Worm (Caenorhabditis elegans) whole organism, L2 larva: ENCODE measurements around the gene cyp-13A11.

Source experiments
- C34F6.9 ChIP-seq: fragments of 150-350 bp; optimal IDR thresholded peaks from 2 replicates; lab custom pipeline; 2014; ENCODE audit warnings: missing biosample characterization, missing genetic modification characterization
- F13H6.1 ChIP-seq: sonication (generic microtip); optimal IDR thresholded peaks from 2 replicates; lab custom pipeline; 2016; ENCODE audit warnings: missing genetic modification characterization, missing compliant biosample characterization
- Y55F3AM.14 ChIP-seq: fragments of 200-800 bp; sonication (Bioruptor generic); optimal IDR thresholded peaks from 2 replicates; lab custom pipeline; 2018; ENCODE audit warnings: mild to moderate bottlenecking, missing genetic modification characterization, missing compliant biosample characterization
- ZK546.5 ChIP-seq: sonication (generic microtip); optimal IDR thresholded peaks from 2 replicates; lab custom pipeline; 2017; ENCODE audit warnings: missing biosample characterization, missing genetic modification characterization
- alr-1 ChIP-seq: fragments of 150-350 bp; optimal IDR thresholded peaks from 2 replicates; lab custom pipeline; 2014; ENCODE audit warnings: missing biosample characterization, missing genetic modification characterization
- aly-2 ChIP-seq: fragments of 150-350 bp; optimal IDR thresholded peaks from 2 replicates; lab custom pipeline; 2014; ENCODE audit warnings: missing biosample characterization, missing genetic modification characterization
- ama-1 ChIP-seq: fragments of 150-350 bp; optimal IDR thresholded peaks from 2 replicates; lab custom pipeline; 2018; ENCODE audit warnings: inconsistent platforms
- blmp-1 ChIP-seq: sonication (generic microtip); optimal IDR thresholded peaks from 2 replicates; lab custom pipeline; 2017; ENCODE audit warnings: missing genetic modification characterization, mild to moderate bottlenecking, missing compliant biosample characterization, antibody characterized with exemption, moderate library complexity; ENCODE audit not compliant: insufficient read depth
- ceh-16 ChIP-seq: fragments of 150-350 bp; optimal IDR thresholded peaks from 2 replicates; lab custom pipeline; 2014; ENCODE audit warnings: missing biosample characterization, missing genetic modification characterization
- ceh-82 ChIP-seq: fragments of 150-350 bp; optimal IDR thresholded peaks from 2 replicates; lab custom pipeline; 2014; ENCODE audit warnings: missing biosample characterization, missing genetic modification characterization
- crh-2 ChIP-seq: sonication (generic microtip); optimal IDR thresholded peaks from 2 replicates; lab custom pipeline; 2017; ENCODE audit warnings: missing biosample characterization, missing genetic modification characterization
- egl-27 ChIP-seq: sonication (generic microtip); optimal IDR thresholded peaks from 3 replicates; lab custom pipeline; 2017; ENCODE audit warnings: missing biosample characterization, missing genetic modification reagents, missing genetic modification characterization
- lin-11 ChIP-seq: fragments of 150-350 bp; sonication (generic microtip); optimal IDR thresholded peaks from 2 replicates; lab custom pipeline; 2014; ENCODE audit warnings: missing biosample characterization, missing genetic modification characterization, inconsistent platforms, mixed read lengths
- lin-13 ChIP-seq: fragments of 150-350 bp; optimal IDR thresholded peaks from 2 replicates; lab custom pipeline; 2014; ENCODE audit warnings: missing biosample characterization, missing genetic modification reagents, missing genetic modification characterization
- lsy-2 ChIP-seq, 2 experiments: fragments of 150-350 bp in 1 of 2; sonication (generic microtip) in 1 of 2; optimal IDR thresholded peaks; 2 replicates each; lab custom pipeline; 2014 to 2017; ENCODE audit warnings: missing biosample characterization in 2 of 2, missing genetic modification characterization in 2 of 2
- mab-5 ChIP-seq: fragments of 150-350 bp; optimal IDR thresholded peaks from 2 replicates; lab custom pipeline; 2014; ENCODE audit warnings: missing biosample characterization, missing genetic modification characterization
- mdl-1 ChIP-seq, 2 experiments: fragments of 150-350 bp in 1 of 2; sonication (generic microtip) in 1 of 2; optimal IDR thresholded peaks; 2 replicates each; lab custom pipeline; 2017; ENCODE audit warnings: missing biosample characterization in 2 of 2, missing genetic modification characterization in 2 of 2
- nhr-10 ChIP-seq: sonication (generic microtip); optimal IDR thresholded peaks from 2 replicates; lab custom pipeline; 2017; ENCODE audit warnings: missing biosample characterization, missing genetic modification characterization
- nhr-12 ChIP-seq: fragments of 150-350 bp; optimal IDR thresholded peaks from 2 replicates; lab custom pipeline; 2014; ENCODE audit warnings: missing biosample characterization, missing genetic modification characterization
- nhr-129 ChIP-seq: fragments of 150-350 bp; optimal IDR thresholded peaks from 2 replicates; lab custom pipeline; 2014; ENCODE audit warnings: missing biosample characterization, missing genetic modification characterization
- nhr-21 ChIP-seq: fragments of 150-350 bp; optimal IDR thresholded peaks from 2 replicates; lab custom pipeline; 2014; ENCODE audit warnings: missing biosample characterization, missing genetic modification characterization
- nhr-23 ChIP-seq: fragments of 150-350 bp; optimal IDR thresholded peaks from 2 replicates; lab custom pipeline; 2014; ENCODE audit warnings: missing biosample characterization, missing genetic modification reagents, missing genetic modification characterization
- nhr-237 ChIP-seq: fragments of 150-350 bp; optimal IDR thresholded peaks from 2 replicates; lab custom pipeline; 2014; ENCODE audit warnings: missing biosample characterization, missing genetic modification characterization
- nhr-25 ChIP-seq: fragments of 150-350 bp; sonication (generic microtip); optimal IDR thresholded peaks from 3 replicates; lab custom pipeline; 2014; ENCODE audit warnings: missing biosample characterization, missing genetic modification characterization
- nhr-77 ChIP-seq: fragments of 150-350 bp; optimal IDR thresholded peaks from 2 replicates; lab custom pipeline; 2014; ENCODE audit warnings: missing biosample characterization, missing genetic modification characterization
- peb-1 ChIP-seq: fragments of 150-350 bp; optimal IDR thresholded peaks from 2 replicates; lab custom pipeline; 2014; ENCODE audit warnings: missing biosample characterization, missing genetic modification characterization
- sem-4 ChIP-seq: fragments of 150-350 bp; optimal IDR thresholded peaks from 2 replicates; lab custom pipeline; 2014; ENCODE audit warnings: missing biosample characterization, missing genetic modification reagents, missing genetic modification characterization
- sma-3 ChIP-seq: sonication (generic microtip); optimal IDR thresholded peaks from 2 replicates; lab custom pipeline; 2016; ENCODE audit warnings: missing genetic modification reagents, missing genetic modification characterization, missing compliant biosample characterization
- sma-9 ChIP-seq, 2 experiments: fragments of 150-350 bp in 1 of 2; sonication (generic microtip) in 1 of 2; optimal IDR thresholded peaks; 2 replicates each; lab custom pipeline; 2014 to 2016; ENCODE audit warnings: missing genetic modification characterization in 2 of 2, mild to moderate bottlenecking in 1 of 2, missing biosample characterization in 1 of 2, missing compliant biosample characterization in 1 of 2, missing genetic modification reagents in 1 of 2, moderate library complexity in 1 of 2
- snpc-4 ChIP-seq: fragments of 150-350 bp; optimal IDR thresholded peaks from 2 replicates; lab custom pipeline; 2014; ENCODE audit warnings: missing biosample characterization, missing genetic modification characterization
- unc-39 ChIP-seq: fragments of 150-350 bp; optimal IDR thresholded peaks from 2 replicates; lab custom pipeline; 2014; ENCODE audit warnings: missing biosample characterization, missing genetic modification characterization
- unc-55 ChIP-seq: fragments of 150-350 bp; sonication (generic microtip); optimal IDR thresholded peaks from 3 replicates; lab custom pipeline; 2014; ENCODE audit warnings: missing biosample characterization, missing genetic modification reagents, missing genetic modification characterization
- unc-62 ChIP-seq: fragments of 150-350 bp; optimal IDR thresholded peaks from 2 replicates; lab custom pipeline; 2014; ENCODE audit warnings: missing biosample characterization, missing genetic modification reagents, missing genetic modification characterization
- zag-1 ChIP-seq: fragments of 150-350 bp; optimal IDR thresholded peaks from 2 replicates; lab custom pipeline; 2014; ENCODE audit warnings: missing biosample characterization, missing genetic modification characterization
- ztf-11 ChIP-seq: sonication (generic microtip); optimal IDR thresholded peaks from 2 replicates; lab custom pipeline; 2017; ENCODE audit warnings: missing biosample characterization, missing genetic modification characterization
- ztf-4 ChIP-seq: fragments of 150-350 bp; optimal IDR thresholded peaks from 2 replicates; lab custom pipeline; 2014; ENCODE audit warnings: missing biosample characterization, missing genetic modification characterization

Gene cyp-13A11

DNA sequence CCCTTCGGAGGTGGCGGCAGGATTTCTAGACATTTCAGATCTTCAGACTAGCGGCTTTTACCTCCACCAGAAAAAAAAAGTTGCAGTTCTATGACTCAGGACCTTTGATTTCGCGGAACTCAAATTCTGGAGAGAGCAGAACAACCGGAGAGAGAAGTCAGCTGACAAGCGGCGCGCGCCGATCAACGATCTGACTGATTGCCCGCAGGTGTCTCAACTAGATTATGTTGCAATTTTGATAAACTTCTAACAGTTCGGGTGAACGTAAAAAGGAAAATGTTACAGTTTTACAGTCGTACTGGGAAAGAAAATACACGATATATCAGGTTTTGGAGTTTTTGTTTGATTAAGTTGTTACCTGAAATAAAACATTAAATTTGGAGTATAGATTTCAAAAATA is 42.2 kb downstream of the cyp-13A11 start:
- TF ChIP-seq sma-9 (GFP tag; optimal IDR thresholded peaks at IDR 0.05; lab: Kevin White, UChicago) (peak; percentile 66), sma-9 (tag; optimal IDR thresholded peaks at IDR 0.05; lab: Kevin White, UChicago) (no peak), unc-39 (tag; lab: Kevin White, UChicago) (no peak)
- TF ChIP-seq, all 48 proteins: peak for 1

DNA sequence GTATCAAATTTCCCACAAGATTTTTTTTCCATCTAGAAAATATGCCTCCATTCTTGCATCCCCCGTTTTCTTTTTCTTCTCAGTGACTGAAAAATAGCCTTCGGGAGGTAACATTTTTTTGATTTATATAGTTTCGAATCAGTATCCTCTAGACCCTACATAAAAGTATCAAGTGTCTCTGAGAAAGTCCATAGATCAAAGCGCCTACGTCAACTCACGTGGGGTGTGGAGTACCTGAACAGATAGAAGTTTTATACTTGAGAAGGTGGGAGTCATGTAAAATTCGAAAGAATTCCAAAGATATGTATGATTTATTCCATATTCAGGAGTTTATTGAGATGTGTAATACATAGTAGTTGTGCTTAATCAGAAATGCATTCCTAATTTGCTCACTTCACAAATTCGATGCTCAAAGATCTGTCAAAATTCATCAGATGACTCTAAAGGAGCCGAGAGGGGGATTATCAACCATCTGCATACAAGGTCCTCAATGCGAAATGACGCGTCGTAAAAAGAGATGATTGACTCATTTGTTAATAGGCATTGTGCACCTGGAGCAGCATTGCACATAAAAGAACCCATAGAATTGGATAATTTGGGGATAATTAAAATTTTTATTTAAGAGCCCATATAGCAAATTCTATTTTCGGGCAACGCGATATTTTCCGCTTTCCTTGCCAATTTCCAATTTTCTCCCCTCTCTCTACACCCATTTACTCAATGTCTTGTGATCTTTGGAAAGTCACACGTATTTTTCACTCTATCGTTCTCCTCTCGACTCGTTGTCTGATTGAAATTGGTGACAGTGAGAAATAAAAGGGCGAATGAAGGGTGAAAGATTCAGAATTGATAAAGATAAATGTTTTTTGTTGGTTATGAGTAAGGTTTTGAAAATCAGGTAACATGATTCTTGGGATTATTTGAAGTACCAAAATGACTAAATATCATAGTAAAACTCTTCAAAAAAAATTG is 43.7 kb downstream of the cyp-13A11 start:
- TF ChIP-seq C34F6.9 (tag; lab: Kevin White, UChicago) (peak; percentile 63), nhr-129 (tag; lab: Kevin White, UChicago) (peak; percentile 63), alr-1 (tag; lab: Kevin White, UChicago) (no peak), egl-27 (tag; lab: Kevin White, UChicago) (no peak), crh-2 (tag; lab: Kevin White, UChicago) (peak; percentile 73), ama-1 (peak; percentile 13), sma-9 (GFP tag; optimal IDR thresholded peaks at IDR 0.05; lab: Kevin White, UChicago) (peak; percentile 88), sma-9 (tag; optimal IDR thresholded peaks at IDR 0.05; lab: Kevin White, UChicago) (no peak), lin-13 (peak; percentile 4), nhr-10 (tag; lab: Kevin White, UChicago) (no peak), sma-3 (no peak), sem-4 (tag; lab: Kevin White, UChicago) (peak; percentile 52), nhr-25 (tag; lab: Kevin White, UChicago) (peak; percentile 58), lsy-2 (tag; optimal IDR thresholded peaks at IDR 0.05; lab: Kevin White, UChicago) (peak in 1 of 2 experiments; percentile 22), aly-2 (tag; lab: Kevin White, UChicago) (no peak), lin-11 (tag; lab: Kevin White, UChicago) (no peak), ceh-16 (tag; lab: Kevin White, UChicago) (peak; percentile 9), nhr-21 (no peak), mdl-1 (tag; optimal IDR thresholded peaks at IDR 0.05; lab: Kevin White, UChicago) (peak; percentile 15 to 24), zag-1 (tag; lab: Kevin White, UChicago) (no peak)

DNA sequence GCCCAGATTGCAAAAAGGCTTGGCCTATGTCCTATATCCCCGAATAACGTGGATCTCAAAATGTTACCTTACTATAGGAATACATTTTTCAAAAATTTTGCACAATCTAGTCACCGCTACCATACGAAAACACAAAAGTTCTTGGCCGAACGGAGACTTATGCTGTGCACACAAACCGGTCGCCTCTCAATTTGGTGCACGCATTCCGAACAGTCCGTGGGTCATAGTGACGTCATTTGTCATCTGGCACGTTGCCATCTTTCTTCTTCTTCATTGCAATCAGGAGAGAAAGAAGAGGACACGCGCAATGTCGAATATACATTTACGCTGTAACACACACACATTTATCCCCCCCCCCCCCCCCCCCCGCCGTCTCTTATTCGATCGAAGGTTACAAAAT is 44.9 kb downstream of the cyp-13A11 start:
- peak in 1 of 2 experiments; percentile 38 for TF ChIP-seq mdl-1 (tag; optimal IDR thresholded peaks at IDR 0.05; lab: Kevin White, UChicago)
- peak; percentile 25 for TF ChIP-seq nhr-129 (tag; lab: Kevin White, UChicago)
- no peak for TF ChIP-seq ZK546.5 (tag; lab: Kevin White, UChicago)
- peak; percentile 6 for TF ChIP-seq nhr-25 (tag; lab: Kevin White, UChicago)

DNA sequence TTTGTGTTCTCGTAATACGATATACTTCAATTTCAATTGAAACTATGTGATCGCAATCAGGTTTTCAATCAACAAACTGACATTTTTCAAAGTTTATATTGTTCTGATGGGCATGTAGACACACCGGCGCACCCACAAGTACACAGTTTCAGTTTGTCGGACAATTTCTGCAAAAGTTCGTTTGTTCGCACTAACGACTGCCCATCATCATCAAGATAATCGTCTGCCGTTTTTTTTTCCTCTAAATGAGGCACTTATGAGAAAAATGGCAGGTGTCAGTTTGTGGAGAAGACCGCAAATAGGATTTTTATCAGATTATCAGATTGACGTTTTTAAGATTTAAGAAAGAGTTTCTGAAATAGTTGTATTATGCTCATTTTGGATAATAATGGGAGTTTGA is 46.0 kb downstream of the cyp-13A11 start:
- TF ChIP-seq nhr-12 (tag; lab: Kevin White, UChicago) = no peak
- peak; percentile 34 for TF ChIP-seq sma-9 (GFP tag; optimal IDR thresholded peaks at IDR 0.05; lab: Kevin White, UChicago)
- no peak for TF ChIP-seq sma-9 (tag; optimal IDR thresholded peaks at IDR 0.05; lab: Kevin White, UChicago)
- no peak for TF ChIP-seq nhr-10 (tag; lab: Kevin White, UChicago)
- TF ChIP-seq F13H6.1 (tag; lab: Kevin White, UChicago) = no peak
- no peak for TF ChIP-seq peb-1 (tag; lab: Kevin White, UChicago)
- TF ChIP-seq lin-13 = no peak
- TF ChIP-seq snpc-4 (tag; lab: Kevin White, UChicago) = no peak

DNA sequence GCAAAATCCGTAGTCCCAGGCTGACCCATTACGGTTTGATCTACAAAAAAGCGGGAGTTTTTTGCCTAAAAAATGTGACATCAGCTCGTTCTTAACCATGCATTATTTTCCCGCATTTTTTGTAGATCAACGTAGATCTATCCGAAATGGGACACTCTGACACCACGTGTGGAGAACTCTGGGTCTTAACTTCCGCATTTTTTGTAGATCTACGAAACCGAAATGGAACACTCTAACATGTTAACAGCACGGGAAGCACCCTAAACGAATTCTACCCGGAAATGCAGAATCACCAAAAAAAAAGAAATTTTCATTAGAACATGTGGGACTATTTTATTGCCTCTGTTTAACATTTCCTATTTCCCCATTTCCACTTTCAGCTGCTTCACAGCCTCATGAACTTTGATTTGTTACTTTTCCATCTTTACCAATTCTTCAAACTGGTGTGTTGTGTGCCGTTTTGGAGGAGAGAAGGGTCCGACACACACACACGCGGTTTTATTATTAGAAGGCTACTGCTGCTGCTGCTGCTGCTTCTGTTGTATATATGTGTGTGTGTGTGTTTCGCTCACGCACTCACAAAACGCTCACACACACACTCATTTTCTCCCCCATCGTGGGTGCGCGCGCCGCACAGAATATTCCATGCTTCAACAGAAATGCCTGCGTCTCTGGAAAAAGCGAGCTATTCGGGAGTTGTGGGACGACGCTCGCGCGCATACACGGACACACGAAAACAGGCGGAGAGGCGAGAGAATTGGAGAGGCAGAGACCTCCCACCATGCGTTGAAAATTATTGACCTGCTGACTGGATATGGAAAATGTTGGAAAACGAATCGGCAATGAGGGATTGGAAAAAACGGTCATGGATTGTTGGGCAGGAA is 47.3 kb downstream of the cyp-13A11 start:
- TF ChIP-seq unc-55 (GFP tag; lab: Kevin White, UChicago) (peak; percentile 97), lsy-2 (tag; optimal IDR thresholded peaks at IDR 0.05; lab: Kevin White, UChicago) (peak; percentile 56 to 87), nhr-237 (no peak), ZK546.5 (tag; lab: Kevin White, UChicago) (no peak), lin-11 (tag; lab: Kevin White, UChicago) (peak; percentile 91), ztf-4 (tag; lab: Kevin White, UChicago) (peak; percentile 78), unc-62 (GFP tag; lab: Kevin White, UChicago) (no peak), ztf-11 (tag; lab: Kevin White, UChicago) (no peak), nhr-10 (tag; lab: Kevin White, UChicago) (peak; percentile 6), Y55F3AM.14 (GFP tag; lab: Kevin White, UChicago) (peak; percentile 81), peb-1 (tag; lab: Kevin White, UChicago) (peak; percentile 13), alr-1 (tag; lab: Kevin White, UChicago) (peak; percentile 49), mab-5 (tag; lab: Kevin White, UChicago) (peak; percentile 31), crh-2 (tag; lab: Kevin White, UChicago) (peak; percentile 92), nhr-77 (tag; lab: Kevin White, UChicago) (no peak), blmp-1 (peak; percentile 20), nhr-21 (peak; percentile 65), C34F6.9 (tag; lab: Kevin White, UChicago) (peak; percentile 95), snpc-4 (tag; lab: Kevin White, UChicago) (peak; percentile 76), nhr-25 (tag; lab: Kevin White, UChicago) (peak; percentile 70), nhr-23 (no peak), lin-13 (peak; percentile 89), ceh-82 (tag; lab: Kevin White, UChicago) (peak; percentile 42), ama-1 (peak; percentile 80), sem-4 (tag; lab: Kevin White, UChicago) (peak; percentile 92), F13H6.1 (tag; lab: Kevin White, UChicago) (peak; percentile 94)
